Worm (Caenorhabditis elegans) whole organism, L4 larva: Measurements from ENCODE around the gene C05D9.3.

ENCODE experiments used
- ama-1 ChIP-seq: fragments of 150-350 bp; optimal IDR thresholded peaks from 2 replicates; lab custom pipeline; 2014; ENCODE audit warnings: inconsistent platforms, mixed read lengths
- dmd-9 ChIP-seq: fragments of 200-800 bp; sonication (Bioruptor generic); IDR thresholded peaks from 2 replicates; pipeline ENCODE4 v1.3.6; 2022; ENCODE audit warnings: missing genetic modification reagents, missing genetic modification characterization, missing compliant biosample characterization
- madf-5 ChIP-seq, 2 experiments: fragments of 200-800 bp; sonication (Bioruptor generic); IDR thresholded peaks; 2 replicates each; pipeline ENCODE4 v1.3.6; 2022; ENCODE audit warnings: missing compliant biosample characterization in 2 of 2, missing genetic modification characterization in 2 of 2
- mdl-1 ChIP-seq, 2 experiments: fragments of 150-350 bp in 1 of 2; sonication (generic microtip) in 1 of 2; optimal IDR thresholded peaks; 2 replicates each; lab custom pipeline; 2014 to 2017; ENCODE audit warnings: missing biosample characterization in 2 of 2, missing genetic modification characterization in 2 of 2
- pqm-1 ChIP-seq: sonication (generic microtip); optimal IDR thresholded peaks from 2 replicates; lab custom pipeline; 2017; ENCODE audit warnings: missing biosample characterization, missing genetic modification characterization
- saeg-2 ChIP-seq: fragments of 200-800 bp; sonication (Bioruptor generic); IDR thresholded peaks from 2 replicates; pipeline ENCODE4 v1.3.6; 2022; ENCODE audit warnings: missing genetic modification reagents, missing genetic modification characterization, missing compliant biosample characterization
- snpc-1.2 ChIP-seq: fragments of 200-800 bp; sonication (Bioruptor generic); IDR thresholded peaks from 2 replicates; pipeline ENCODE4 v1.3.6; 2022; ENCODE audit warnings: missing genetic modification reagents, missing genetic modification characterization, missing compliant biosample characterization
- ztf-11 ChIP-seq: fragments of 150-350 bp; optimal IDR thresholded peaks from 2 replicates; lab custom pipeline; 2014; ENCODE audit warnings: missing biosample characterization, missing genetic modification characterization

DNA sequence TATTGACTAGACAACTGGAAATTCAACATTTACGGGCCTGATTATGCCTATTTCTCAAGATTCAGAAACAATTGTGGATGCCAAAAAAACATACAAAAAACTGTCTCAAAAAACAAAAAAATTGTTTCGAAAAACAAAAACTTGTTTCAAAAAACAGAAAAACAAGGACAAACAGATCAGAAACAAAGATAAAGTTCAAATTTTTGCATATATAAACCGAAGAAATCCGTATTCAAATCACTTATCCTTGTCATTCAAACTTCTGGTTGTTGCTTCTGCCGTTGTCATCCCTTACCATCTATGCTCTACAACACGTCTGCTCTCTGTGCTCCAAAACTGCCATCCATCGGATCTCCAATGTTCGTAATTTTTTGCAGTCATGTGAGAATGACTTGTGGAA lies 42.9 kb downstream of the C05D9.3 start, which contains the start of gene R193.1:
- TF ChIP-seq madf-5 (GFP tag; IDR thresholded peaks at IDR 0.05; lab: Robert Waterston, UW) (no peak), snpc-1.2 (GFP tag; lab: Robert Waterston, UW) (no peak), mdl-1 (tag; optimal IDR thresholded peaks at IDR 0.05; lab: Kevin White, UChicago) (no peak), ama-1 (lab: Kevin White, UChicago) (no peak), saeg-2 (GFP tag; lab: Robert Waterston, UW) (no peak), pqm-1 (tag; lab: Kevin White, UChicago) (no peak), dmd-9 (GFP tag; lab: Robert Waterston, UW) (no peak), ztf-11 (no peak)
